Worm (Caenorhabditis elegans) whole organism, young adult: ENCODE results near the gene algn-9.

Experiments
- B0336.3 ChIP-seq: fragments of 200-800 bp; sonication (Bioruptor generic); IDR thresholded peaks from 2 replicates; pipeline ENCODE4 v1.3.6; 2022; ENCODE audit warnings: missing genetic modification characterization, missing compliant biosample characterization
- F22D6.2 ChIP-seq: sonication (generic microtip); optimal IDR thresholded peaks from 2 replicates; lab custom pipeline; 2016; ENCODE audit warnings: mild to moderate bottlenecking, missing genetic modification characterization, missing compliant biosample characterization
- ama-1 ChIP-seq, 3 experiments: fragments of 150-350 bp in 1 of 3; sonication (generic microtip) in 2 of 3; optimal IDR thresholded peaks; 2 replicates each; lab custom pipeline; 2014 to 2018; ENCODE audit warnings: missing biosample characterization in 2 of 3, missing genetic modification characterization in 2 of 3, missing genetic modification reagents in 2 of 3
- let-607 ChIP-seq, 2 experiments: fragments of 200-800 bp in 1 of 2; sonication (Bioruptor generic) in 1 of 2; sonication (generic microtip) in 1 of 2; optimal IDR thresholded peaks; 2 replicates each; lab custom pipeline; 2016 to 2018; ENCODE audit warnings: mild to moderate bottlenecking in 2 of 2, missing compliant biosample characterization in 2 of 2, missing genetic modification characterization in 2 of 2, moderate library complexity in 2 of 2, missing genotype in 1 of 2
- madf-3 ChIP-seq: fragments of 200-800 bp; sonication (Bioruptor generic); IDR thresholded peaks from 2 replicates; pipeline ENCODE4 v1.3.6; 2022; ENCODE audit warnings: missing genetic modification reagents, missing genetic modification characterization, missing compliant biosample characterization
- madf-6 ChIP-seq: fragments of 200-800 bp; sonication (Bioruptor generic); IDR thresholded peaks from 2 replicates; pipeline ENCODE4 v1.3.6; 2022; ENCODE audit warnings: missing genetic modification reagents, missing genetic modification characterization, missing compliant biosample characterization
- nfyb-1 ChIP-seq: fragments of 200-800 bp; sonication (Bioruptor generic); IDR thresholded peaks from 2 replicates; pipeline ENCODE4 v1.3.6; 2022; ENCODE audit warnings: missing genetic modification reagents, missing genetic modification characterization, missing compliant biosample characterization
- sea-2 ChIP-seq: fragments of 200-800 bp; sonication (Bioruptor generic); IDR thresholded peaks from 2 replicates; pipeline ENCODE4 v1.3.6; 2022; ENCODE audit warnings: missing genetic modification characterization, missing compliant biosample characterization
- snpc-4 ChIP-seq, 5 experiments: fragments of 150-350 bp in 1 of 5; sonication (generic microtip) in 4 of 5; optimal IDR thresholded peaks; 2 replicates each; lab custom pipeline; 2014 to 2018; ENCODE audit warnings: missing genetic modification characterization in 5 of 5, missing biosample characterization in 3 of 5, antibody characterized with exemption in 2 of 5, mild to moderate bottlenecking in 2 of 5, missing compliant biosample characterization in 2 of 5, missing genotype in 2 of 5, moderate library complexity in 2 of 5, missing genetic modification reagents in 1 of 5
- somi-1 ChIP-seq: fragments of 200-800 bp; sonication (Bioruptor generic); optimal IDR thresholded peaks from 2 replicates; lab custom pipeline; 2018; ENCODE audit warnings: mild to moderate bottlenecking, missing genetic modification characterization, missing compliant biosample characterization

DNA sequence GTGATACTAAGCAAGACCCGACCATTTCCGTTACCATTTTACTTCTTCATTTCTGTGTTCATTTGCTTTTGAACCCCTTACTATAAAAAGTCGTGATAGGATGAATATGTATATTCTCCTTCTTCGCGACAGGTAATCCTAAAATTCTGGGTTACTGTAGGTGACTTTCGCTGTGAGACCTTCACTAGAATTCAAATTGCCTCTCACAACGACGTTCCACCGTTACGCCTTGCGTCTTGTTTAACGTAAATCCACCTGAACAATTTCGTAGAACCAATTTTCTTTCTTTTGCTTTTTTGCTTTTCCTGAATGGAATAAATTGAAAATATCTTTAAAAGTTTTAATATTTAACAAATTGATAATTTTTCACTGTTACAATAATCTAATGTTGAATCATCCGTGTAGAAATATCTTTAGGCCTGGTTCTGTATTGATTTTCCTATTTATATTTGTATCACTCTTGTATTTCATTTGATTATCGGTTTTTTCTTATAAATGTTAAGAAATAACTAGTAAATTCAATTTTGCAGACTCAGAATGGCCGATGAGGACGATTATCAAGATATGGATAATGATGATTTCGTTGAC is 5.2 kb upstream of the algn-9 start, which contains the start of gene rpb-6:
- TF ChIP-seq sea-2 (no peak), let-607 (tag; optimal IDR thresholded peaks at IDR 0.05; lab: Kevin White, UChicago) (no peak), F22D6.2 (tag; lab: Kevin White, UChicago) (no peak), somi-1 (GFP tag; lab: Kevin White, UChicago) (no peak), madf-3 (GFP tag; lab: Robert Waterston, UW) (no peak), B0336.3 (GFP tag; lab: Robert Waterston, UW) (no peak), nfyb-1 (GFP tag; lab: Robert Waterston, UW) (no peak), madf-6 (GFP tag; lab: Robert Waterston, UW) (peak; percentile 49; the same call in 1 of the 2 replicates), snpc-4 (GFP tag; optimal IDR thresholded peaks at IDR 0.05; lab: Kevin White, UChicago) (no peak), snpc-4 (tag; optimal IDR thresholded peaks at IDR 0.05; lab: Kevin White, UChicago) (no peak), ama-1 (optimal IDR thresholded peaks at IDR 0.05; lab: Kevin White, UChicago) (no peak), ama-1 (GFP tag; optimal IDR thresholded peaks at IDR 0.05; lab: Kevin White, UChicago) (no peak)
